Fruit fly (Drosophila melanogaster): ENCODE measurements around the gene Ets65A.

DNA sequence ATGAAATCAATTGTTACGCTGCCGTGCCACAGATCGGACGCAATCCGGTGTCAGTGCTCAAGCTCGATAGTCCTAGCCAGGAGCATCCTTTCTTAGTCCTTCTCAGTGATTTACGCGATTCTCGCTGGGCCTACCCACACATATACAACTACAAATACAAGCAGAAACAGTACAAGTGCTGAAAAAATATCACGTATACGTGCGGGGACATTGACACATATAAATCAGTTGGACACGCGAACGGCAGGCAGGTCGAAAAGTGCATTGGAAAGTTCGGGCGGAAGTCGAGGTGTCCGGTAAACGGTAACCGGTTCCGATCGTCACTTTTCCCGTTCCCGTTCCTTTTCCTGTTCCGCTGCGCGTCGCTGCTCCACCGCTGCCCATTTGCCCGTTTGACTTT, 14.0 kb downstream of the Ets65A start:
- TF ChIP-seq pan (optimal IDR thresholded peaks at IDR 0.05) (no peak), psq (optimal IDR thresholded peaks at IDR 0.05) (no peak), usp (GFP tag; optimal IDR thresholded peaks at IDR 0.05) (no peak), EcR (GFP tag; optimal IDR thresholded peaks at IDR 0.05) (no peak), Dll (optimal IDR thresholded peaks at IDR 0.05) (no peak)
